Fruit fly (Drosophila melanogaster): ENCODE results near the gene Gr28b.

- TF ChIP-seq pb (GFP tag; optimal IDR thresholded peaks at IDR 0.05) (no peak), Opbp (GFP tag; IDR thresholded peaks at IDR 0.05; ENCODE audit: partially characterized antibody) (no peak), CG13894 (tag; optimal IDR thresholded peaks at IDR 0.05) (no peak), insv (GFP tag; optimal IDR thresholded peaks at IDR 0.05) (no peak), ro (GFP tag; IDR thresholded peaks at IDR 0.05) (no peak), Sox100B (GFP tag; optimal IDR thresholded peaks at IDR 0.05) (no peak), bab2 (GFP tag; optimal IDR thresholded peaks at IDR 0.05) (no peak), CG14050 (GFP tag; IDR thresholded peaks at IDR 0.05) (no peak), CG4820 (GFP tag; optimal IDR thresholded peaks at IDR 0.05) (no peak), MBD-R2 (GFP tag; IDR thresholded peaks at IDR 0.05) (no peak)
These were observed 13.7 kb downstream of the Gr28b start for dm6 chr2L:7448371-7448770.
